Worm (Caenorhabditis elegans) whole organism, early embryonic: Measurements from ENCODE around the gene gid-8.

ENCODE experiments used
- B0310.2 ChIP-seq: sonication (generic microtip); optimal IDR thresholded peaks from 2 replicates; lab custom pipeline; 2016; ENCODE audit warnings: mild to moderate bottlenecking, missing genetic modification characterization, missing compliant biosample characterization
- F13C5.2 ChIP-seq: sonication (generic microtip); optimal IDR thresholded peaks from 2 replicates; lab custom pipeline; 2017; ENCODE audit warnings: mild to moderate bottlenecking, missing genetic modification characterization, inconsistent platforms, missing compliant biosample characterization
- aly-1 ChIP-seq: sonication (generic microtip); optimal IDR thresholded peaks from 2 replicates; lab custom pipeline; 2016; ENCODE audit warnings: missing genetic modification characterization, missing compliant biosample characterization
- ama-1 ChIP-seq: fragments of 150-350 bp; optimal IDR thresholded peaks from 2 replicates; lab custom pipeline; 2014
- ceh-13 ChIP-seq: fragments of 200-800 bp; sonication (Bioruptor generic); optimal IDR thresholded peaks from 2 replicates; lab custom pipeline; 2018; ENCODE audit warnings: mild to moderate bottlenecking, missing genetic modification characterization, missing compliant biosample characterization
- ceh-36 ChIP-seq: sonication (generic microtip); optimal IDR thresholded peaks from 2 replicates; lab custom pipeline; 2016; ENCODE audit warnings: missing genetic modification characterization, inconsistent platforms, missing compliant biosample characterization
- ets-7 ChIP-seq: sonication (generic microtip); optimal IDR thresholded peaks from 2 replicates; lab custom pipeline; 2016; ENCODE audit warnings: missing genotype, missing genetic modification characterization, missing compliant biosample characterization
- flt-1 ChIP-seq: fragments of 200-800 bp; sonication (Bioruptor generic); IDR thresholded peaks from 2 replicates; pipeline ENCODE4 v1.3.6; 2022; ENCODE audit warnings: missing genetic modification characterization, missing compliant biosample characterization
- hmbx-1 ChIP-seq: sonication (generic microtip); optimal IDR thresholded peaks from 2 replicates; lab custom pipeline; 2016; ENCODE audit warnings: mild to moderate bottlenecking, missing genetic modification characterization, missing compliant biosample characterization
- hmg-4 ChIP-seq: fragments of 200-800 bp; sonication (Bioruptor generic); optimal IDR thresholded peaks from 2 replicates; lab custom pipeline; 2018; ENCODE audit warnings: mild to moderate bottlenecking, missing genetic modification characterization, missing compliant biosample characterization
- hnd-1 ChIP-seq: sonication (generic microtip); optimal IDR thresholded peaks from 2 replicates; lab custom pipeline; 2016; ENCODE audit warnings: missing genetic modification characterization, missing compliant biosample characterization
- pes-1 ChIP-seq: fragments of 200-800 bp; sonication (Bioruptor generic); IDR thresholded peaks from 2 replicates; pipeline ENCODE4 v1.3.6; 2022; ENCODE audit warnings: missing genetic modification reagents, missing genetic modification characterization, missing compliant biosample characterization
- scrt-1 ChIP-seq: fragments of 200-800 bp; sonication (Bioruptor generic); IDR thresholded peaks from 2 replicates; pipeline ENCODE4 v1.3.6; 2022; ENCODE audit warnings: missing genetic modification characterization, missing compliant biosample characterization
- sea-1 ChIP-seq: fragments of 200-800 bp; sonication (Bioruptor generic); conservative IDR thresholded peaks from 2 replicates; pipeline ENCODE4 v1.3.6; 2022; ENCODE audit warnings: missing genetic modification characterization, missing compliant biosample characterization
- tbx-11 ChIP-seq: fragments of 200-800 bp; sonication (Bioruptor generic); IDR thresholded peaks from 2 replicates; pipeline ENCODE4 v1.3.6; 2022; ENCODE audit warnings: missing genetic modification characterization, missing compliant biosample characterization
- tbx-37 ChIP-seq: fragments of 200-800 bp; sonication (Bioruptor generic); conservative IDR thresholded peaks from 2 replicates; pipeline ENCODE4 v1.3.6; 2022; ENCODE audit warnings: missing genetic modification reagents, missing genetic modification characterization, missing compliant biosample characterization
- tra-4 ChIP-seq: sonication (generic microtip); optimal IDR thresholded peaks from 2 replicates; lab custom pipeline; 2017; ENCODE audit warnings: missing genetic modification characterization, missing compliant biosample characterization

gid-8 gene

DNA sequence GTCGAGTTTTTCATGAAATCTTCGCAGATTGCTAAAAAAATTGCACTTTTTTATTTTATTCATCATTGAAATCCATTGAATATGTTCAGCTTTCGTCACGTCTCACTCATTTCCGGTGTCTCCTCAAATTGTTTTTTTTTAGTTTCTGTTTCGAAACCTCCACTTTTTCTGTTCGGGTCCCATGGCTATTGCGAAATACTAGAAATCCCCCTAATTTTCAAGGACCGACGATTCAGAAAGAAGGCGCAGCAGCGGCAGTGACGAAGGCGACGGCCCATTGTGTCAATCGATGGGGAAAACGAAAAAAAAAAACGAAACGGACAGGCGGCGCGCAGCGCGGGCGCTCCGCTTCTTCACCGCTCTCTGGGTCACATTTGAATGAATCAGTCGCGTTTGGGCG, 4.4 kb downstream of the gid-8 start:
- TF ChIP-seq F13C5.2 (tag; lab: Kevin White, UChicago) (no peak), hnd-1 (no peak), ceh-36 (no peak), pes-1 (GFP tag; lab: Robert Waterston, UW) (no peak), aly-1 (tag; lab: Kevin White, UChicago) (no peak), hmbx-1 (tag; lab: Kevin White, UChicago) (no peak), ets-7 (tag; lab: Kevin White, UChicago) (no peak), scrt-1 (GFP tag; lab: Robert Waterston, UW) (no peak), ama-1 (lab: Kevin White, UChicago) (no peak), B0310.2 (tag; lab: Kevin White, UChicago) (no peak), tbx-11 (GFP tag; lab: Robert Waterston, UW) (no peak), tbx-37 (GFP tag; lab: Robert Waterston, UW) (no peak), ceh-13 (GFP tag; lab: Kevin White, UChicago) (no peak), flt-1 (GFP tag; lab: Robert Waterston, UW) (no peak), hmg-4 (GFP tag; lab: Kevin White, UChicago) (no peak), tra-4 (tag; lab: Kevin White, UChicago) (no peak), sea-1 (GFP tag; lab: Robert Waterston, UW) (no peak)

DNA sequence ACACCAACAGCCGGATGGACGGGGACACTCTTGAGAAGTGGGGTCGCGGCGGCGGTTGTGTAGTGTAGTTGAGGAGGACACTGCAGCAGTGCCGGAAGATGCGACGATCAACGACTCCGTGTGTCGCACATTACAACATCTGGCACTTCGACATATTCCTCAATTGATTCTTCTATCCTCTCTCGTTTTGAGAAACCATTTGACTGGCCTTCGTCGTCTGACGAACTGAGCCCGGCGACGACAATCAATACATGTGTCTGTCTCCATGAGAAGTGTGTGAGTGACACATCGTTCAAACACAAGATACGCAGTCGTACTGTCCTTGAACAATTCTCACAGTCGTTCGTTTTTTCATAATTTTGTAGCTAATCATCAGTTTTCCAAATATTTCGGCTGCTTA, 5.0 kb downstream of the gid-8 start:
- TF ChIP-seq aly-1 (tag; lab: Kevin White, UChicago) (no peak), hmbx-1 (tag; lab: Kevin White, UChicago) (no peak), hmg-4 (GFP tag; lab: Kevin White, UChicago) (peak; percentile 24), F13C5.2 (tag; lab: Kevin White, UChicago) (no peak), B0310.2 (tag; lab: Kevin White, UChicago) (no peak), ama-1 (lab: Kevin White, UChicago) (no peak), tbx-37 (GFP tag; lab: Robert Waterston, UW) (no peak)

DNA sequence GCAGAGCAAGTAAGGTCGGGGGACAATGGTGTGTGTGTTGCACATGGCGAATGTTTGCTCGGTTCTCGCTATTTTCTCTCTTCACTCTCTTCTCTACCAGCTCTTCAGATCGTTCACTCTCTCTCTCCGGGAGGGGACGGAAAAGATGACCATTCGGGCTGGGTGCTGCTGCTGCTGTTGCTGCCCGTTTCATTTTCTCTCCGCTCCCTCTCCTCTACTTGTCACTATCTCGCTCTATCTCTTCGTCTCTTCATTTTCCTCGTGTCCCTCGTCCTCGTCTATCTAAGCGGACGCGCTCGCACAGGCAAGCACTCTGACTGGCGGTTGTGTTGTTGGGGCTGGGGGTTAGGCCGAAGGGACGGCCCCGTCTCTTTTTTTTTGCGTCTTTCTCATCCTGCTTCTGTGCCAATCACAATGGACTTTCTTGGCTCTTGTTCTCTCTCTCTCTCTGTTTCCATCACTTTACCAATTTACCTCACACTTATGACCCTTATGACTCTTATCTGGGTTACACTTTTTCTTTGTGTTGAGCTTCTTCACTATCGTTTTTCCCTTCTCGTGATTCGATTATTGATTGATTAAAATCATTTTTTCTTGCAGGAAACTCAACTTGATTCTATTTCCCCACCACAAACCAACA, 7.1 kb downstream of the gid-8 start, which contains the start of the genes F53E2.2 and unc-60:
TSS of gene F53E2.2 (plus strand) at position 601 of the 640 bp plus-strand sequence.
TSS of gene unc-60 (plus strand) at position 601 of the 640 bp plus-strand sequence.
- TF ChIP-seq aly-1 (tag; lab: Kevin White, UChicago), result peak; percentile 66
- TF ChIP-seq flt-1 (GFP tag; lab: Robert Waterston, UW), result peak; percentile 46; the same call in 1 of the 2 replicates
- no peak for TF ChIP-seq scrt-1 (GFP tag; lab: Robert Waterston, UW)
- TF ChIP-seq pes-1 (GFP tag; lab: Robert Waterston, UW), result 0 out of 2 replicates have a peak, but pooled peaks have one; percentile 19
- peak; percentile 85 for TF ChIP-seq hmg-4 (GFP tag; lab: Kevin White, UChicago)
- TF ChIP-seq F13C5.2 (tag; lab: Kevin White, UChicago), result peak; percentile 29
- peak; percentile 12 for TF ChIP-seq ets-7 (tag; lab: Kevin White, UChicago)
- TF ChIP-seq hmbx-1 (tag; lab: Kevin White, UChicago), result no peak
- TF ChIP-seq tbx-37 (GFP tag; lab: Robert Waterston, UW), result no peak

DNA sequence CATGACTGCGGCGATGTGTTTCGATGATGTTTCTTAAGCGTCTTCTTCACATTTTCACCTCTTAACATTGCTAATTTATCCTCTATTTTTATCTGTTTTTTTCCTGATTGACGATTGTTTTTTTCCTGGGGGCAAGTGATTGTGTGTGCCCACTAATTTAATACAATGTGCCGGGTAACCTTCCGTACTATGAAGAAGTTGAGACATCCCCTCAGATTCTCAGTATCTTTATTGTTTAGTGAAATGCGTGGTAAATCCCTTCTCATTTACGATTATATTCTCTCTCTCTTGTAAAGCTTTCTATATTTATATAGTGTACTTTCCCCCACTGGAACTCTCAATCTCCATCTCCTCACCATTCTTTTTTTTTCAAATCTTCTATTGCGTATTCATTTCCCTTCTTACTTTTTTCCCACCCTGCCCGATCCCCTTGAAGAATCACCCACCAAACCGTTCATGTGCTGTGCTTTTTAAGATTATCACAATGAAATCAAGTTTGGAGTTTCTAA, 8.8 kb downstream of the gid-8 start:
- no peak for TF ChIP-seq flt-1 (GFP tag; lab: Robert Waterston, UW)

DNA sequence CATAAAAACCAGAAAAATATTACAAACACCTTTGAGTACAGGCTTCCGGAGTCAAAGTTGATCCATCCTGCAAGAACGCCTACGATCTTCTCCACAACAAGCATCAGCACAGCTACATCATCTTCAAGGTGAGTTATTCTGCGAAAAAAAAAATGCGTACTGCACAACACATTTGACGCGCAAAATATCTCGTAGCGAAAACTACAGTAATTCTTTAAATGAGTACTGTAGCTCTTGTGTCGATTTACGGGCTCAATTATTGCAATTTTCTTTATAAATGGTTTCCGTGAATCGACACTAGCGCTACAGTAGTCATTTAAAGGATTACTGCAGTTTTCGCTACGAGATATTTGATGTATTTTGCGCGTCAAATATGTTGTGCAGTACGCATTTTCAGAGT, 9.3 kb downstream of the gid-8 start:
- TF ChIP-seq tra-4 (tag; lab: Kevin White, UChicago) (no peak), hnd-1 (no peak), hmg-4 (GFP tag; lab: Kevin White, UChicago) (no peak), sea-1 (GFP tag; lab: Robert Waterston, UW) (no peak), ets-7 (tag; lab: Kevin White, UChicago) (no peak), ceh-36 (no peak), tbx-11 (GFP tag; lab: Robert Waterston, UW) (no peak), scrt-1 (GFP tag; lab: Robert Waterston, UW) (no peak), hmbx-1 (tag; lab: Kevin White, UChicago) (no peak), pes-1 (GFP tag; lab: Robert Waterston, UW) (no peak), ama-1 (lab: Kevin White, UChicago) (no peak), ceh-13 (GFP tag; lab: Kevin White, UChicago) (no peak), B0310.2 (tag; lab: Kevin White, UChicago) (no peak), tbx-37 (GFP tag; lab: Robert Waterston, UW) (no peak), aly-1 (tag; lab: Kevin White, UChicago) (no peak), flt-1 (GFP tag; lab: Robert Waterston, UW) (no peak), F13C5.2 (tag; lab: Kevin White, UChicago) (no peak)

DNA sequence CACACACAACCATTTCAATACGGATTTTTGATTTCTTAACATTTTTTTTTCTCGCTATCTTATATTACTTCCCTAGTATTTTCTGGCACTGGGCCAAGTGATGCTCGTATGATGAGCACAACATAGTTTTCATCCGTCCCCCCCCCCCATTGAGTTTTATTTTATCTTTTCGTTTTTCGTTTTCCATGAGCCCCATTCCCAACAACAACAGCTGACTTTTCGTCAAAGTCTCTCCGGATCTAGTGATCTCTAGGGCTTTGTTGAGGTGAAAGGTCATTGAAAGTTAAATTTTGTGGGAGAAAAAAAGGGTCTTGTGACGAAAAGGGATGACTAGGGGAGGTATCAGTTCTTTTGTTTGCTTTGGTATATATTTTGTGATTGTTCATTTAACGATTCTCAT, 13.3 kb downstream of the gid-8 start:
- TF ChIP-seq F13C5.2 (tag; lab: Kevin White, UChicago) (no peak), B0310.2 (tag; lab: Kevin White, UChicago) (no peak), ceh-13 (GFP tag; lab: Kevin White, UChicago) (no peak), hmbx-1 (tag; lab: Kevin White, UChicago) (no peak), tra-4 (tag; lab: Kevin White, UChicago) (no peak), flt-1 (GFP tag; lab: Robert Waterston, UW) (no peak), tbx-37 (GFP tag; lab: Robert Waterston, UW) (no peak), scrt-1 (GFP tag; lab: Robert Waterston, UW) (no peak), aly-1 (tag; lab: Kevin White, UChicago) (no peak), ceh-36 (no peak), sea-1 (GFP tag; lab: Robert Waterston, UW) (no peak), ama-1 (lab: Kevin White, UChicago) (no peak), hnd-1 (no peak), tbx-11 (GFP tag; lab: Robert Waterston, UW) (no peak), hmg-4 (GFP tag; lab: Kevin White, UChicago) (no peak), pes-1 (GFP tag; lab: Robert Waterston, UW) (no peak), ets-7 (tag; lab: Kevin White, UChicago) (no peak)
